Worm (Caenorhabditis elegans) whole organism, L2 larva: ENCODE results near the gene C04E12.5.

ENCODE experiments used
- aly-2 ChIP-seq: fragments of 150-350 bp; optimal IDR thresholded peaks from 2 replicates; lab custom pipeline; 2014; ENCODE audit warnings: missing biosample characterization, missing genetic modification characterization
- ceh-82 ChIP-seq: fragments of 150-350 bp; optimal IDR thresholded peaks from 2 replicates; lab custom pipeline; 2014; ENCODE audit warnings: missing biosample characterization, missing genetic modification characterization
- lin-13 ChIP-seq: fragments of 150-350 bp; optimal IDR thresholded peaks from 2 replicates; lab custom pipeline; 2014; ENCODE audit warnings: missing biosample characterization, missing genetic modification reagents, missing genetic modification characterization
- lin-39 ChIP-seq: fragments of 150-350 bp; optimal IDR thresholded peaks from 2 replicates; lab custom pipeline; 2014; ENCODE audit warnings: missing biosample characterization, missing genetic modification reagents, missing genetic modification characterization
- mab-5 ChIP-seq: fragments of 150-350 bp; optimal IDR thresholded peaks from 2 replicates; lab custom pipeline; 2014; ENCODE audit warnings: missing biosample characterization, missing genetic modification characterization
- nhr-12 ChIP-seq: fragments of 150-350 bp; optimal IDR thresholded peaks from 2 replicates; lab custom pipeline; 2014; ENCODE audit warnings: missing biosample characterization, missing genetic modification characterization
- sma-3 ChIP-seq: sonication (generic microtip); optimal IDR thresholded peaks from 2 replicates; lab custom pipeline; 2016; ENCODE audit warnings: missing genetic modification reagents, missing genetic modification characterization, missing compliant biosample characterization

DNA sequence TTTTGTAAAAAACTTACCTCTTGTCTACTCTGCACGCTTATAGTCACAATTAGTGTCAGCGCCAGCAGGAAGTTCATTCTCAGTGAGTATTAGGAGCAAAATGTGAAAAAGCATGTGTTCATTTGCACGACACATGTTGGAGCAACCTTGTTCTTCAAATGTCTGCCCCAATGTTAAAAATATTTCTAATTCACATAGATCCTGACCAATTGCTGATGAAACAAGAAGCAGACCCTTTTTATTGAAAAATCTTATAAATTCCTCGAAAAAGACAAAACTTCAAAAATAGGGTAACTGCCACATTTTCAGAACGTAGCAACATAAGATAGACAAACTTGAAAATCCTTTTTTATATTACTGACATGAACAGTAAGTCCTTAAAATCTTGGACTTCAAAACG lies 34.2 kb upstream of the C04E12.5 start, which contains the start of gene C17B7.8:
- TF ChIP-seq nhr-12 (tag; lab: Kevin White, UChicago): no peak
- no peak for TF ChIP-seq ceh-82 (tag; lab: Kevin White, UChicago)
- TF ChIP-seq lin-13 (GFP tag; lab: Kevin White, UChicago): no peak
- TF ChIP-seq lin-39 (tag; lab: Kevin White, UChicago): no peak
- TF ChIP-seq aly-2 (tag; lab: Kevin White, UChicago): no peak
- TF ChIP-seq mab-5 (tag; lab: Kevin White, UChicago): no peak
- no peak for TF ChIP-seq sma-3
